Worm (Caenorhabditis elegans): ENCODE data around the gene W07G4.7.

DNA sequence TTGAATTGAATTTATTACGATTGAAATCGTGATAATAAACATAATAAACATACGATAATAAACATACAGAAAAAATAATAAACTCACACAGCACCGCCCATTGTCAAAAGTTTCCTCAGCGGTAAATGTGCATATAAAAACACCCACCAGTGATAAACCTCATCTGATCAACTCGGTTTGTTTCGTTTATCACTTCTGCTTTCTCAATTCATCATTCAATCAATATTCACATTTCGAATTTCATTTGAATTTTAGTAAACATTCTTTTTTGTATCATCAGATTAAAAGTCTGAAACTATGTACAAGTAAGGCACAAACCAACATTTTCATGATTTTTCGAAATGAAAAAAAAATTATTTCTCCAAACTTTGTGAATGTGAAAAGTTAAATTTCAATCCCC, 21.3 kb downstream of the W07G4.7 start, which contains the start of gene try-10:
- TF ChIP-seq lin-35 (GFP tag; optimal IDR thresholded peaks at IDR 0.05) (no peak), lsy-2 (tag; optimal IDR thresholded peaks at IDR 0.05) (no peak), fkh-10 (GFP tag; optimal IDR thresholded peaks at IDR 0.05) (no peak), zag-1 (tag; optimal IDR thresholded peaks at IDR 0.05) (no peak), ama-1 (optimal IDR thresholded peaks at IDR 0.05) (no peak), tbx-2 (tag; optimal IDR thresholded peaks at IDR 0.05) (no peak), mdl-1 (tag; optimal IDR thresholded peaks at IDR 0.05) (no peak), swsn-7 (tag; optimal IDR thresholded peaks at IDR 0.05) (no peak), jun-1 (tag; optimal IDR thresholded peaks at IDR 0.05) (no peak), nhr-12 (tag; optimal IDR thresholded peaks at IDR 0.05) (no peak), irx-1 (tag; optimal IDR thresholded peaks at IDR 0.05) (no peak), fos-1 (tag; optimal IDR thresholded peaks at IDR 0.05) (no peak)
